Worm (Caenorhabditis elegans): ENCODE results near the gene R166.3.

DNA sequence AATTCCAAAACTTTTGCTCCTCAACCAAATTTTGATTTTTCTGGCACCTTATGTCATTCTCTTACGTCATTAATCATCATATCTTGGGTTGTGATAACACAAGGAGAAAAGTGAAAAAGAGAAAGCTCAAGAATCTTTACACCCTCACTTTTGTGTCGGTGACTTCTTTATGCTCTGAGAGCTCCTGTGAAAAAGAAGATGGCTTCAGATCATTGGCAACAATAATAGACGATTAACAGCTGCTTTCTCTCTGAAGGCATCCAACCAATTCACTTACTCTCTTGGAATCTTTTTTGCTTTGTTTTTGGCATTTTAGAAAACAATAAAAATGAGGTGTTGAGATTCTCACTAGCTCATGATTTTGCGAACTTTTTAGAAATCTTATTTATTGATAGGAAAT is 30.4 kb upstream of the R166.3 start:
- no peak for TF ChIP-seq dao-5 (tag; optimal IDR thresholded peaks at IDR 0.05)
- TF ChIP-seq W03F9.2 (tag; optimal IDR thresholded peaks at IDR 0.05) = no peak
